Worm (Caenorhabditis elegans): Measurements from ENCODE around the gene tbc-19.

DNA sequence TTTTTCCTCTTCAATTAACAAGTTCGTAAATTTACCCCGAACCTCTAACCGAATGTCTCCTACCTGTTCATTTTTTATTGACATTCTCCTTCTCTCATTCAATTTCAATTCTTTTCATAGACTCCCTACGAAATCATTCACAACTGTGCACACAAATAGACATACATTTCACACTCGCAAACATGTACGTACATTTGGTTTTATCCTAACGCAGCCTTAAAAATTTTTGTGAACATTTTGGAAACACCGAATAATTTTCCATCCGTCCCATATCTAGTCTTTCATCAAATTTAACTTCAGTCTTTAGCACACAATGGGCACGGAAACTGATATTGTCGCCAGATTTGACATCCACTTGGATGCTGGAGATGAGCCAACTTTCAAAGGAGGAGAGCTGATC, 21.2 kb upstream of the tbc-19 start, which contains the start of gene arrd-25:
- no peak for TF ChIP-seq ztf-11 (tag; optimal IDR thresholded peaks at IDR 0.05)
- no peak for TF ChIP-seq lin-39 (tag; optimal IDR thresholded peaks at IDR 0.05)
- TF ChIP-seq nhr-76 (tag; optimal IDR thresholded peaks at IDR 0.05), result no peak
- no peak for TF ChIP-seq snpc-4 (tag; optimal IDR thresholded peaks at IDR 0.05)
- no peak for TF ChIP-seq ceh-16 (tag; optimal IDR thresholded peaks at IDR 0.05)
- no peak for TF ChIP-seq zag-1 (tag; optimal IDR thresholded peaks at IDR 0.05)
- TF ChIP-seq egl-27 (tag; optimal IDR thresholded peaks at IDR 0.05), result no peak
- TF ChIP-seq pqm-1 (tag; optimal IDR thresholded peaks at IDR 0.05), result no peak
- no peak for TF ChIP-seq nhr-11 (tag; optimal IDR thresholded peaks at IDR 0.05)
- no peak for TF ChIP-seq egl-5 (tag; optimal IDR thresholded peaks at IDR 0.05)
- no peak for TF ChIP-seq nfya-1 (tag; optimal IDR thresholded peaks at IDR 0.05; ENCODE audit: insufficient read depth)
- TF ChIP-seq tbx-2 (tag; optimal IDR thresholded peaks at IDR 0.05), result no peak
- TF ChIP-seq nhr-28 (tag; optimal IDR thresholded peaks at IDR 0.05), result no peak
- TF ChIP-seq elt-3 (tag; optimal IDR thresholded peaks at IDR 0.05), result no peak
